Worm (Caenorhabditis elegans): ENCODE measurements around the gene syg-2.
A peak's percentile ranks its signal among the peaks of the same experiment; 100 is the strongest.

Gene syg-2

ce11 chrX:14706698-14707285 lies 52.0 kb downstream of the syg-2 start, which contains the start of gene tmem-184 (continued):
- TF ChIP-seq dpl-1 (GFP tag; optimal IDR thresholded peaks at IDR 0.05) (no peak), ces-1 (GFP tag; optimal IDR thresholded peaks at IDR 0.05) (no peak), nhr-85 (tag) (peak; percentile 64), pax-3 (tag; optimal IDR thresholded peaks at IDR 0.05) (no peak), dsc-1 (tag; optimal IDR thresholded peaks at IDR 0.05) (peak; percentile 62), F16B12.6 (tag; optimal IDR thresholded peaks at IDR 0.05) (no peak), ama-1 (optimal IDR thresholded peaks at IDR 0.05) (no peak), rnt-1 (tag; optimal IDR thresholded peaks at IDR 0.05) (no peak), mdl-1 (tag; optimal IDR thresholded peaks at IDR 0.05) (no peak), irx-1 (tag; optimal IDR thresholded peaks at IDR 0.05) (no peak), efl-1 (optimal IDR thresholded peaks at IDR 0.05) (no peak), efl-1 (GFP tag; optimal IDR thresholded peaks at IDR 0.05 in 1 of 2) (peak in 1 of 2 experiments; percentile 86), nhr-77 (tag; optimal IDR thresholded peaks at IDR 0.05) (no peak), C16A3.4 (tag; optimal IDR thresholded peaks at IDR 0.05) (no peak), unc-98 (GFP tag; IDR thresholded peaks at IDR 0.05) (no peak), lin-14 (GFP tag; optimal IDR thresholded peaks at IDR 0.05) (peak; percentile 57), elt-2 (tag; optimal IDR thresholded peaks at IDR 0.05) (peak; percentile 9)

- TF ChIP-seq efl-3 (GFP tag; optimal IDR thresholded peaks at IDR 0.05) (no peak), nhr-77 (tag; optimal IDR thresholded peaks at IDR 0.05) (peak; percentile 77), alr-1 (tag; optimal IDR thresholded peaks at IDR 0.05; ENCODE audit: borderline replicate concordance) (no peak), fkh-8 (tag; optimal IDR thresholded peaks at IDR 0.05) (peak; percentile 99), mef-2 (tag; optimal IDR thresholded peaks at IDR 0.05) (peak; percentile 89), C34B4.2 (tag; optimal IDR thresholded peaks at IDR 0.05) (no peak), unc-30 (tag; optimal IDR thresholded peaks at IDR 0.05) (no peak), nhr-237 (tag; optimal IDR thresholded peaks at IDR 0.05) (peak; percentile 81), mab-9 (GFP tag; IDR thresholded peaks at IDR 0.05) (peak; percentile 88), ztf-4 (tag; optimal IDR thresholded peaks at IDR 0.05) (peak; percentile 58), blmp-1 (tag; optimal IDR thresholded peaks at IDR 0.05) (peak; percentile 54), sptf-1 (tag; optimal IDR thresholded peaks at IDR 0.05) (no peak), ceh-8 (GFP tag; optimal IDR thresholded peaks at IDR 0.05) (peak; percentile 89), ceh-88 (GFP tag; IDR thresholded peaks at IDR 0.05) (peak; percentile 40; the same call in 1 of the 2 replicates), xbp-1 (tag; optimal IDR thresholded peaks at IDR 0.05) (peak; percentile 92), jun-1 (tag; optimal IDR thresholded peaks at IDR 0.05) (peak; percentile 92), zag-1 (tag; optimal IDR thresholded peaks at IDR 0.05) (no peak), vab-15 (tag; optimal IDR thresholded peaks at IDR 0.05) (peak; percentile 59), C04F5.9 (tag; optimal IDR thresholded peaks at IDR 0.05) (peak; percentile 35), ama-1 (optimal IDR thresholded peaks at IDR 0.05) (no peak), elt-2 (tag; optimal IDR thresholded peaks at IDR 0.05) (no peak), unc-62 (GFP tag; optimal IDR thresholded peaks at IDR 0.05) (no peak), fos-1 (tag; optimal IDR thresholded peaks at IDR 0.05) (peak; percentile 89), nhr-11 (tag; optimal IDR thresholded peaks at IDR 0.05) (peak; percentile 8), F16B12.6 (tag; optimal IDR thresholded peaks at IDR 0.05) (peak; percentile 54), ztf-11 (tag; optimal IDR thresholded peaks at IDR 0.05) (peak in 1 of 2 experiments; percentile 72), ceh-63 (GFP tag; optimal IDR thresholded peaks at IDR 0.05) (no peak), sox-4 (tag; optimal IDR thresholded peaks at IDR 0.05) (peak; percentile 83), elt-3 (tag; optimal IDR thresholded peaks at IDR 0.05) (peak in 4 of 6 experiments; percentile 20 to 79 (median 48)), dpl-1 (GFP tag; optimal IDR thresholded peaks at IDR 0.05) (peak; percentile 42 to 69 (median 43)), pqm-1 (tag; optimal IDR thresholded peaks at IDR 0.05) (no peak), rnt-1 (tag; optimal IDR thresholded peaks at IDR 0.05) (peak; percentile 87), nhr-85 (tag) (peak; percentile 95), aly-2 (tag; optimal IDR thresholded peaks at IDR 0.05) (no peak), zip-4 (GFP tag; optimal IDR thresholded peaks at IDR 0.05) (peak; percentile 54), tlp-1 (tag; optimal IDR thresholded peaks at IDR 0.05) (no peak), pag-3 (tag; optimal IDR thresholded peaks at IDR 0.05; ENCODE audit: borderline replicate concordance, insufficient read depth) (peak; percentile 61), hlh-17 (GFP tag; optimal IDR thresholded peaks at IDR 0.05; ENCODE audit: borderline replicate concordance) (no peak), nhr-90 (tag; optimal IDR thresholded peaks at IDR 0.05; ENCODE audit: poor library complexity) (peak; percentile 83), Y116A8C.19 (tag; optimal IDR thresholded peaks at IDR 0.05; ENCODE audit: borderline replicate concordance) (no peak), unc-98 (GFP tag; IDR thresholded peaks at IDR 0.05) (no peak)
These were observed 53.4 kb downstream of the syg-2 start for ce11 chrX:14708176-14708642.

All from whole organism, L1 larva.